Fruit fly (Drosophila melanogaster) whole organism, adult: ENCODE measurements around the gene SrpRbeta.

Experiments
- CG11617 ChIP-seq: fragments of 200-800 bp; sonication (Bioruptor generic); optimal IDR thresholded peaks from 2 replicates; lab custom pipeline; 2017; ENCODE audit warnings: mild to moderate bottlenecking, missing biosample characterization, missing genetic modification reagents, missing genetic modification characterization
- CG12768 ChIP-seq: fragments of 200-800 bp; sonication (Bioruptor generic); optimal IDR thresholded peaks from 2 replicates; lab custom pipeline; 2017; ENCODE audit warnings: missing biosample characterization, missing genetic modification characterization, mild to moderate bottlenecking, moderate library complexity, missing genetic modification reagents
- CG14711 ChIP-seq: fragments of 200-800 bp; sonication (Bioruptor generic); optimal IDR thresholded peaks from 2 replicates; lab custom pipeline; 2018; ENCODE audit warnings: missing biosample characterization, mild to moderate bottlenecking, missing genetic modification characterization, moderate library complexity
- CG1620 ChIP-seq: fragments of 200-800 bp; sonication (Bioruptor generic); optimal IDR thresholded peaks from 2 replicates; lab custom pipeline; 2016; ENCODE audit warnings: missing biosample characterization, missing genetic modification characterization
- CG33017 ChIP-seq: fragments of 200-800 bp; sonication (Bioruptor generic); optimal IDR thresholded peaks from 2 replicates; lab custom pipeline; 2018; ENCODE audit warnings: missing biosample characterization, mild to moderate bottlenecking, missing genetic modification characterization, moderate library complexity
- CG5204 ChIP-seq: fragments of 200-800 bp; sonication (Bioruptor generic); optimal IDR thresholded peaks from 2 replicates; lab custom pipeline; 2016; ENCODE audit warnings: missing biosample characterization, missing genetic modification characterization
- CG7045 ChIP-seq: fragments of 200-800 bp; sonication (Bioruptor generic); optimal IDR thresholded peaks from 2 replicates; lab custom pipeline; 2017; ENCODE audit warnings: missing biosample characterization, mild to moderate bottlenecking, missing genetic modification characterization
- CG7101 ChIP-seq: fragments of 200-800 bp; sonication (Bioruptor generic); optimal IDR thresholded peaks from 2 replicates; lab custom pipeline; 2018; ENCODE audit warnings: missing biosample characterization, mild to moderate bottlenecking, missing genetic modification characterization, moderate library complexity
- Clk ChIP-seq: fragments of 200-800 bp; sonication (Bioruptor generic); optimal IDR thresholded peaks from 2 replicates; lab custom pipeline; 2017; ENCODE audit warnings: missing biosample characterization, missing genetic modification characterization
- Crg-1 ChIP-seq: fragments of 200-800 bp; sonication (Bioruptor generic); optimal IDR thresholded peaks from 2 replicates; lab custom pipeline; 2016; ENCODE audit warnings: missing biosample characterization, missing genetic modification characterization
- Hr96 ChIP-seq: fragments of 200-800 bp; sonication (Bioruptor generic); optimal IDR thresholded peaks from 2 replicates; lab custom pipeline; 2016; ENCODE audit warnings: missing biosample characterization, missing genetic modification characterization
- Mnt ChIP-seq: fragments of 200-800 bp; sonication (Bioruptor generic); optimal IDR thresholded peaks from 2 replicates; lab custom pipeline; 2016; ENCODE audit warnings: missing biosample characterization, mild to moderate bottlenecking, missing genetic modification characterization
- bab1 ChIP-seq: fragments of 200-800 bp; sonication (Bioruptor generic); optimal IDR thresholded peaks from 3 replicates; lab custom pipeline; 2019; ENCODE audit warnings: missing biosample characterization, mild to moderate bottlenecking, missing genetic modification characterization, moderate library complexity
- cic ChIP-seq: fragments of 200-800 bp; sonication (Bioruptor generic); optimal IDR thresholded peaks from 2 replicates; lab custom pipeline; 2017; ENCODE audit warnings: missing biosample characterization, mild to moderate bottlenecking, missing genetic modification characterization, moderate library complexity
- cnc ChIP-seq, 2 experiments: fragments of >200 bp; optimal IDR thresholded peaks; 2 replicates each; lab custom pipeline; 2017
- kay ChIP-seq: fragments of 200-800 bp; sonication (Bioruptor generic); peaks from one replicate; lab custom pipeline; 2016; ENCODE audit warnings: missing biosample characterization, missing genetic modification characterization, borderline replicate concordance
- ovo ChIP-seq: fragments of 200-800 bp; sonication (Bioruptor generic); optimal IDR thresholded peaks from 2 replicates; lab custom pipeline; 2016; ENCODE audit warnings: missing biosample characterization, missing genetic modification characterization
- pad ChIP-seq: fragments of 200-800 bp; sonication (Bioruptor generic); optimal IDR thresholded peaks from 3 replicates; lab custom pipeline; 2017; ENCODE audit warnings: missing biosample characterization, missing genetic modification characterization, mild to moderate bottlenecking, moderate library complexity, missing genetic modification reagents
- tj ChIP-seq: fragments of 200-800 bp; sonication (Bioruptor generic); optimal IDR thresholded peaks from 3 replicates; lab custom pipeline; 2017; ENCODE audit warnings: missing biosample characterization, mild to moderate bottlenecking, missing genetic modification characterization, moderate library complexity
- toe ChIP-seq: fragments of 200-800 bp; sonication (Bioruptor generic); optimal IDR thresholded peaks from 2 replicates; lab custom pipeline; 2016; ENCODE audit warnings: missing biosample characterization, missing genetic modification characterization

Gene SrpRbeta

dm6 chr3L:8686646-8687045 is 33.4 kb downstream of the SrpRbeta start:
- TF ChIP-seq cic (GFP tag; lab: Kevin White, UChicago) (no peak), Mnt (no peak), CG7101 (tag; lab: Kevin White, UChicago) (no peak)

dm6 chr3L:8684419-8685081 is 35.5 kb downstream of the SrpRbeta start:
- TF ChIP-seq ovo (GFP tag; lab: Kevin White, UChicago) (peak; percentile 65), CG7101 (tag; lab: Kevin White, UChicago) (no peak), CG14711 (tag; lab: Kevin White, UChicago) (no peak), toe (no peak), Mnt (no peak), CG12768 (no peak), cic (GFP tag; lab: Kevin White, UChicago) (no peak), Clk (GFP tag; lab: Kevin White, UChicago) (no peak), bab1 (no peak), tj (GFP tag; lab: Kevin White, UChicago) (peak; percentile 67), pad (GFP tag; lab: Kevin White, UChicago) (no peak), CG5204 (GFP tag; lab: Kevin White, UChicago) (no peak), kay (GFP tag; lab: Kevin White, UChicago) (no peak)

- TF ChIP-seq Crg-1 (GFP tag; lab: Kevin White, UChicago) (no peak), toe (no peak), CG1620 (GFP tag; lab: Kevin White, UChicago) (no peak), ovo (GFP tag; lab: Kevin White, UChicago) (no peak), tj (GFP tag; lab: Kevin White, UChicago) (no peak), CG7101 (tag; lab: Kevin White, UChicago) (no peak), pad (GFP tag; lab: Kevin White, UChicago) (no peak), cic (GFP tag; lab: Kevin White, UChicago) (no peak), CG12768 (no peak), Clk (GFP tag; lab: Kevin White, UChicago) (no peak), bab1 (no peak), cnc (optimal IDR thresholded peaks at IDR 0.05; lab: Kevin White, UChicago) (no peak), Hr96 (no peak), kay (GFP tag; lab: Kevin White, UChicago) (no peak)
Measured at dm6 chr3L:8683773-8684172, 36.3 kb downstream of the SrpRbeta start.

dm6 chr3L:8682551-8683375 is 37.3 kb downstream of the SrpRbeta start:
- TF ChIP-seq CG11617 (GFP tag; lab: Kevin White, UChicago), result peak; percentile 27
- peak; percentile 81 for TF ChIP-seq tj (GFP tag; lab: Kevin White, UChicago)
- TF ChIP-seq CG1620 (GFP tag; lab: Kevin White, UChicago), result no peak
- peak; percentile 38 for TF ChIP-seq CG14711 (tag; lab: Kevin White, UChicago)
- no peak for TF ChIP-seq CG12768
- TF ChIP-seq CG7101 (tag; lab: Kevin White, UChicago), result peak; percentile 13
- TF ChIP-seq cic (GFP tag; lab: Kevin White, UChicago), result peak; percentile 55
- TF ChIP-seq CG7045 (GFP tag; lab: Kevin White, UChicago), result no peak
- TF ChIP-seq bab1, result peak; percentile 11
- TF ChIP-seq cnc (optimal IDR thresholded peaks at IDR 0.05; lab: Kevin White, UChicago), result no peak
- TF ChIP-seq pad (GFP tag; lab: Kevin White, UChicago), result no peak
- no peak for TF ChIP-seq toe
- peak; percentile 76 for TF ChIP-seq kay (GFP tag; lab: Kevin White, UChicago)
- TF ChIP-seq Mnt, result peak; percentile 7
- TF ChIP-seq Crg-1 (GFP tag; lab: Kevin White, UChicago), result peak; percentile 52
- TF ChIP-seq Clk (GFP tag; lab: Kevin White, UChicago), result no peak
- no peak for TF ChIP-seq ovo (GFP tag; lab: Kevin White, UChicago)
- TF ChIP-seq CG33017 (tag; lab: Kevin White, UChicago), result no peak
- no peak for TF ChIP-seq CG5204 (GFP tag; lab: Kevin White, UChicago)
- no peak for TF ChIP-seq Hr96

- no peak for TF ChIP-seq toe
- TF ChIP-seq pad (GFP tag; lab: Kevin White, UChicago), result no peak
Measured at dm6 chr3L:8681896-8682550, 38.0 kb downstream of the SrpRbeta start.

dm6 chr3L:8681271-8681670 is 38.8 kb downstream of the SrpRbeta start:
- no peak for TF ChIP-seq Crg-1 (GFP tag; lab: Kevin White, UChicago)
- TF ChIP-seq toe, result no peak
- TF ChIP-seq Clk (GFP tag; lab: Kevin White, UChicago), result no peak
- TF ChIP-seq Hr96, result no peak
- peak; percentile 26 for TF ChIP-seq tj (GFP tag; lab: Kevin White, UChicago)
- no peak for TF ChIP-seq Mnt
- no peak for TF ChIP-seq cic (GFP tag; lab: Kevin White, UChicago)
- TF ChIP-seq bab1, result peak; percentile 43
